Worm (Caenorhabditis elegans) whole organism, young adult: Measurements from ENCODE around the gene F36G9.13.
A peak's percentile ranks its signal among the peaks of the same experiment; 100 is the strongest.

ENCODE experiments used
- Y79H2A.3 ChIP-seq: fragments of 200-800 bp; sonication (Bioruptor generic); conservative IDR thresholded peaks from 2 replicates; pipeline ENCODE4 v1.3.6; 2022; ENCODE audit warnings: missing genetic modification reagents, missing genetic modification characterization, missing compliant biosample characterization
- aptf-2 ChIP-seq: fragments of 200-800 bp; sonication (Bioruptor generic); conservative IDR thresholded peaks from 2 replicates; pipeline ENCODE4 v1.3.6; 2022; ENCODE audit warnings: missing genetic modification reagents, missing genetic modification characterization, missing compliant biosample characterization
- aptf-3 ChIP-seq: fragments of 200-800 bp; sonication (Bioruptor generic); IDR thresholded peaks from 2 replicates; pipeline ENCODE4 v1.3.6; 2022; ENCODE audit warnings: missing genetic modification characterization, missing compliant biosample characterization
- cebp-2 ChIP-seq: fragments of 200-800 bp; sonication (Bioruptor generic); IDR thresholded peaks from 2 replicates; pipeline ENCODE4 v1.3.6; 2022; ENCODE audit warnings: missing genetic modification characterization, missing compliant biosample characterization
- madf-6 ChIP-seq: fragments of 200-800 bp; sonication (Bioruptor generic); IDR thresholded peaks from 2 replicates; pipeline ENCODE4 v1.3.6; 2022; ENCODE audit warnings: missing genetic modification reagents, missing genetic modification characterization, missing compliant biosample characterization
- madf-8 ChIP-seq: fragments of 200-800 bp; sonication (Bioruptor generic); conservative IDR thresholded peaks from 2 replicates; pipeline ENCODE4 v1.3.6; 2022; ENCODE audit warnings: missing genetic modification reagents, missing genetic modification characterization, missing compliant biosample characterization
- nhr-120 ChIP-seq: fragments of 200-800 bp; sonication (Bioruptor generic); IDR thresholded peaks from 2 replicates; pipeline ENCODE4 v1.3.6; 2022; ENCODE audit warnings: missing genetic modification characterization, missing compliant biosample characterization
- repo-1 ChIP-seq: sonication (generic microtip); optimal IDR thresholded peaks from 2 replicates; lab custom pipeline; 2017; ENCODE audit warnings: mild to moderate bottlenecking, missing genetic modification characterization, missing compliant biosample characterization
- sdz-38 ChIP-seq: sonication (generic microtip); optimal IDR thresholded peaks from 2 replicates; lab custom pipeline; 2016; ENCODE audit warnings: missing genotype, missing genetic modification characterization, missing compliant biosample characterization
- snpc-4 ChIP-seq, 5 experiments: fragments of 150-350 bp in 1 of 5; sonication (generic microtip) in 4 of 5; optimal IDR thresholded peaks; 2 replicates each; lab custom pipeline; 2014 to 2018; ENCODE audit warnings: missing genetic modification characterization in 5 of 5, missing biosample characterization in 3 of 5, antibody characterized with exemption in 2 of 5, mild to moderate bottlenecking in 2 of 5, missing compliant biosample characterization in 2 of 5, missing genotype in 2 of 5, moderate library complexity in 2 of 5, missing genetic modification reagents in 1 of 5
- tbx-9 ChIP-seq: sonication (generic microtip); optimal IDR thresholded peaks from 2 replicates; lab custom pipeline; 2016; ENCODE audit warnings: borderline replicate concordance, missing genetic modification characterization, inconsistent platforms, missing compliant biosample characterization
- zfh-2 ChIP-seq: fragments of 200-800 bp; sonication (Bioruptor generic); conservative IDR thresholded peaks from 2 replicates; pipeline ENCODE4 v1.3.6; 2022; ENCODE audit warnings: missing genetic modification reagents, missing genetic modification characterization, missing compliant biosample characterization
- ztf-3 ChIP-seq: fragments of 200-800 bp; sonication (Bioruptor generic); optimal IDR thresholded peaks from 2 replicates; lab custom pipeline; 2018; ENCODE audit warnings: mild to moderate bottlenecking, missing genetic modification characterization, missing compliant biosample characterization

F36G9.13 gene

ce11 chrV:16033491-16033890 is 50.4 kb downstream of the F36G9.13 start:
- TF ChIP-seq madf-8 (GFP tag; lab: Robert Waterston, UW) (peak; percentile 56; the same call in 1 of the 2 replicates), nhr-120 (GFP tag; lab: Robert Waterston, UW) (no peak), snpc-4 (GFP tag; optimal IDR thresholded peaks at IDR 0.05; lab: Kevin White, UChicago) (no peak), snpc-4 (tag; optimal IDR thresholded peaks at IDR 0.05; lab: Kevin White, UChicago) (no peak), Y79H2A.3 (GFP tag; lab: Robert Waterston, UW) (no peak), aptf-3 (GFP tag; lab: Robert Waterston, UW) (peak; percentile 97), madf-6 (GFP tag; lab: Robert Waterston, UW) (peak; percentile 86), ztf-3 (no peak), zfh-2 (GFP tag; lab: Robert Waterston, UW) (0 out of 2 replicates have a peak, but pooled peaks have one; percentile 39), repo-1 (tag; lab: Kevin White, UChicago) (no peak), tbx-9 (no peak), aptf-2 (GFP tag; lab: Robert Waterston, UW) (peak; percentile 99)

ce11 chrV:16036166-16036565 is 53.1 kb downstream of the F36G9.13 start, which contains the start of gene T10C6.10:
TSS of gene T10C6.10 (plus strand) at chrV:16036413.
- no peak for TF ChIP-seq sdz-38 (tag; lab: Kevin White, UChicago)
- no peak for TF ChIP-seq cebp-2 (GFP tag; lab: Robert Waterston, UW)
- TF ChIP-seq aptf-3 (GFP tag; lab: Robert Waterston, UW): 0 out of 2 replicates have a peak, but pooled peaks have one; percentile 65
- peak; percentile 97 for TF ChIP-seq aptf-2 (GFP tag; lab: Robert Waterston, UW)
- 0 out of 2 replicates have a peak, but pooled peaks have one; percentile 15 for TF ChIP-seq madf-6 (GFP tag; lab: Robert Waterston, UW)
